Worm (Caenorhabditis elegans): ENCODE measurements around the gene pgl-2.

DNA sequence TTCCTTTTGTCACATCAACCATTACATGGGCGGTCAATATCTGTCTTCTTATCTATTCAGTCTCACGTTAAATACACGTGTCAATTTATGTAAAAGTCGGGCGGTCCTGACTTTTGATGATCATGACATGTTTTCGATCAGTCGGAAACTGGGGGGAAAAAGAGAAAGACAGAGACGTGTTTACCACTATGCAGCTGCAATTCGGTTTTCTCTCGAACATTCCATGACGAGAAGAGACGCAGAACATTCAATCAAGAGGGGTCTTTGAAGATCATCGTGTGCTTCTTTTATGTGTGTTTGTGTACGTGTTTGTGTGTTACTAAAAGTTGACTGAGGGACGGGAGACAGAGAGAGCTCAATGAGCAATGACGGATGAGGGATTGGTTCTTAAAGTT is 16.9 kb downstream of the pgl-2 start:
- TF ChIP-seq tab-1 (GFP tag; IDR thresholded peaks at IDR 0.05) (no peak), ztf-23 (GFP tag; IDR thresholded peaks at IDR 0.05) (no peak), T22C8.4 (GFP tag; IDR thresholded peaks at IDR 0.05) (no peak), klf-2 (GFP tag; conservative IDR thresholded peaks at IDR 0.05) (no peak), cog-1 (tag; optimal IDR thresholded peaks at IDR 0.05) (no peak), flt-1 (GFP tag; IDR thresholded peaks at IDR 0.05) (no peak), ref-1 (GFP tag; conservative IDR thresholded peaks at IDR 0.05) (no peak), med-1 (GFP tag; optimal IDR thresholded peaks at IDR 0.05; ENCODE audit: insufficient read depth) (no peak), ztf-29 (GFP tag; IDR thresholded peaks at IDR 0.05) (no peak)
